Worm (Caenorhabditis elegans) whole organism, young adult: Measurements from ENCODE around the gene nas-6.

Source experiments
- B0336.3 ChIP-seq: fragments of 200-800 bp; sonication (Bioruptor generic); IDR thresholded peaks from 2 replicates; pipeline ENCODE4 v1.3.6; 2022; ENCODE audit warnings: missing genetic modification characterization, missing compliant biosample characterization
- lin-40 ChIP-seq: sonication (generic microtip); optimal IDR thresholded peaks from 2 replicates; lab custom pipeline; 2016; ENCODE audit warnings: missing genetic modification characterization, mild to moderate bottlenecking, missing compliant biosample characterization, missing genotype, missing genetic modification reagents
- madf-3 ChIP-seq: fragments of 200-800 bp; sonication (Bioruptor generic); IDR thresholded peaks from 2 replicates; pipeline ENCODE4 v1.3.6; 2022; ENCODE audit warnings: missing genetic modification reagents, missing genetic modification characterization, missing compliant biosample characterization
- pha-4 ChIP-seq: fragments of 150-350 bp; sonication (generic microtip); optimal IDR thresholded peaks from 2 replicates; lab custom pipeline; 2014; ENCODE audit warnings: missing biosample characterization, missing genetic modification reagents, missing genetic modification characterization
- sdz-38 ChIP-seq: sonication (generic microtip); optimal IDR thresholded peaks from 2 replicates; lab custom pipeline; 2016; ENCODE audit warnings: missing genotype, missing genetic modification characterization, missing compliant biosample characterization

DNA sequence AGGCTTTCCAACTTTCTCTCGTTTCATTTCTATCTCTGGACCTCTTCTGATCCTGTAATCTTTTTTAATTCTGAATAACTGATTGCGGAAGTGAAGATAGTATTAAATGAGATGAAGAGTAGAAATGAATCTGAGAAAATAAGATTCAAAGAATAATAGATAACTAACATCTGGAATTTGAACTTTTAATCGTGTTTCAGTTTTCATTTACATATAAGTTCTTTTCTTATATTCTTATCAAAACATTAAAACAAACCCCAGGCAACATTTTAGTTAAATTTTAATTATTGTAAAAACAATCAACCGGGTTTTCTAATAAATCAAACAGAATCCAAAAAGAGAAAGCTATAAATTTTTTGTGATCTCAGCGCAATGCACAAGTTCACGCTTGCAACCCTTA lies 37.4 kb downstream of the nas-6 start:
- TF ChIP-seq B0336.3 (GFP tag; lab: Robert Waterston, UW): no peak
- TF ChIP-seq lin-40 (tag; lab: Kevin White, UChicago): no peak
- no peak for TF ChIP-seq pha-4 (tag; lab: Kevin White, UChicago)
- TF ChIP-seq sdz-38 (tag; lab: Kevin White, UChicago): no peak
- TF ChIP-seq madf-3 (GFP tag; lab: Robert Waterston, UW): no peak
